Worm (Caenorhabditis elegans): ENCODE measurements around the gene lipl-2.

DNA sequence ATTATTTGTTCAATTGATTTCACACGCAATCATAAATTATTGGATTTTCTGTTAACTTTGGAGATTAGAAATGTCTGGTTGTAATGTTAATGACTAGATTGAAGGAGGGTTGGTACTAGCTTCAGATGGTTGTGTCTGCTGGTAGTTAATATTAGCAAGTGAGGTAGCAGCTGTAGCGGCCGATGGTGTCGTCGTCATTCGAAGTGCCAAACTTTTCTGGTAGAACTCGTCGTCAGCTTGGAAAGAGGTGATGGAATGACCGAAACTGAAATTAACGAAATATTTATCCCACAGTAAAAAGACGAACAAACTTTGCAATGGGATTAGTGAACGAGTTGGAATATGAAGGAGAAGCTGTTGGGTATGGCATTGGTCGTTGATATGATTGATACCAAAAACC is 26.8 kb upstream of the lipl-2 start:
- TF ChIP-seq ama-1 (optimal IDR thresholded peaks at IDR 0.05): no peak
- TF ChIP-seq flt-1 (GFP tag; IDR thresholded peaks at IDR 0.05): no peak
- no peak for TF ChIP-seq aly-1 (tag; optimal IDR thresholded peaks at IDR 0.05)
- TF ChIP-seq B0310.2 (tag; optimal IDR thresholded peaks at IDR 0.05): no peak
- TF ChIP-seq ceh-36 (tag; optimal IDR thresholded peaks at IDR 0.05): no peak
- TF ChIP-seq ets-7 (tag; optimal IDR thresholded peaks at IDR 0.05): no peak
- no peak for TF ChIP-seq tbx-37 (GFP tag; conservative IDR thresholded peaks at IDR 0.05)
- no peak for TF ChIP-seq tbx-11 (GFP tag; IDR thresholded peaks at IDR 0.05)
- TF ChIP-seq hmbx-1 (tag; optimal IDR thresholded peaks at IDR 0.05): no peak
- no peak for TF ChIP-seq hmg-4 (GFP tag; optimal IDR thresholded peaks at IDR 0.05)
- TF ChIP-seq ceh-13 (GFP tag; optimal IDR thresholded peaks at IDR 0.05): no peak
- TF ChIP-seq hnd-1 (tag; optimal IDR thresholded peaks at IDR 0.05): no peak
